Fruit fly (Drosophila melanogaster) whole organism, embryonic: ENCODE measurements around the gene CG2157.

Experiments used
- B-H2 ChIP-seq: fragments of 200-800 bp; sonication (Bioruptor generic); optimal IDR thresholded peaks from 2 replicates; lab custom pipeline; 2018; ENCODE audit warnings: missing biosample characterization, mild to moderate bottlenecking, missing genetic modification characterization
- Bgb ChIP-seq: fragments of 200-800 bp; sonication (Bioruptor generic); IDR thresholded peaks from 2 replicates; pipeline ENCODE4 v1.3.6; 2022; ENCODE audit warnings: missing biosample characterization, missing genetic modification characterization; ENCODE audit not compliant: partially characterized antibody
- Bteb2 ChIP-seq: fragments of 200-800 bp; sonication (Bioruptor generic); optimal IDR thresholded peaks from 2 replicates; lab custom pipeline; 2016; ENCODE audit warnings: missing biosample characterization, missing genetic modification characterization
- CG10366 ChIP-seq: fragments of 200-800 bp; sonication (Bioruptor generic); IDR thresholded peaks from 2 replicates; pipeline ENCODE4 v1.3.6; 2022; ENCODE audit warnings: missing biosample characterization, missing genetic modification characterization
- CG11247 ChIP-seq: fragments of 200-800 bp; sonication (Bioruptor generic); IDR thresholded peaks from 2 replicates; pipeline ENCODE4 v1.3.6; 2022; ENCODE audit warnings: missing biosample characterization, missing genetic modification characterization
- CG12104 ChIP-seq: fragments of 200-800 bp; sonication (Bioruptor generic); optimal IDR thresholded peaks from 3 replicates; lab custom pipeline; 2016; ENCODE audit warnings: missing biosample characterization, missing genetic modification characterization
- CG12219 ChIP-seq: fragments of 200-800 bp; sonication (Bioruptor generic); optimal IDR thresholded peaks from 3 replicates; lab custom pipeline; 2018; ENCODE audit warnings: missing biosample characterization, mild to moderate bottlenecking, missing genetic modification characterization
- CG12744 ChIP-seq: fragments of 200-800 bp; sonication (Bioruptor generic); optimal IDR thresholded peaks from 2 replicates; lab custom pipeline; 2016; ENCODE audit warnings: missing biosample characterization, missing genetic modification characterization
- CG13775 ChIP-seq: fragments of 200-800 bp; sonication (Bioruptor generic); optimal IDR thresholded peaks from 3 replicates; lab custom pipeline; 2017; ENCODE audit warnings: missing biosample characterization, mild to moderate bottlenecking, missing genetic modification characterization
- CG14014 ChIP-seq: fragments of 200-800 bp; sonication (Bioruptor generic); IDR thresholded peaks from 2 replicates; pipeline ENCODE4 v1.3.6; 2022; ENCODE audit warnings: missing biosample characterization, missing genetic modification characterization
- CG17186 ChIP-seq: fragments of 200-800 bp; sonication (Bioruptor generic); optimal IDR thresholded peaks from 3 replicates; lab custom pipeline; 2017; ENCODE audit warnings: missing biosample characterization, missing genetic modification reagents, missing genetic modification characterization
- CG18476 ChIP-seq: fragments of 200-800 bp; sonication (Bioruptor generic); optimal IDR thresholded peaks from 2 replicates; lab custom pipeline; 2016; ENCODE audit warnings: missing biosample characterization, mild to moderate bottlenecking, missing genetic modification characterization
- CG2202 ChIP-seq: fragments of 200-800 bp; sonication (Bioruptor generic); optimal IDR thresholded peaks from 2 replicates; lab custom pipeline; 2018; ENCODE audit warnings: missing biosample characterization, mild to moderate bottlenecking, missing genetic modification characterization
- CG3281 ChIP-seq: fragments of 200-800 bp; sonication (Bioruptor generic); optimal IDR thresholded peaks from 3 replicates; lab custom pipeline; 2017; ENCODE audit warnings: missing biosample characterization, mild to moderate bottlenecking, missing genetic modification characterization
- CG33557 ChIP-seq: fragments of 200-800 bp; sonication (Bioruptor generic); optimal IDR thresholded peaks from 2 replicates; lab custom pipeline; 2019; ENCODE audit warnings: missing biosample characterization, mild to moderate bottlenecking, missing genetic modification characterization, moderate library complexity
- CG3407 ChIP-seq: fragments of 200-800 bp; sonication (Bioruptor generic); optimal IDR thresholded peaks from 2 replicates; lab custom pipeline; 2018; ENCODE audit warnings: missing biosample characterization, mild to moderate bottlenecking, missing genetic modification characterization
- CG42726 ChIP-seq: fragments of 200-800 bp; sonication (Bioruptor generic); IDR thresholded peaks from 2 replicates; pipeline ENCODE4 v1.3.6; 2022; ENCODE audit warnings: missing biosample characterization, missing genetic modification characterization; ENCODE audit not compliant: partially characterized antibody
- CG4424 ChIP-seq: fragments of 200-800 bp; sonication (Bioruptor generic); optimal IDR thresholded peaks from 3 replicates; lab custom pipeline; 2016; ENCODE audit warnings: missing biosample characterization, missing genetic modification characterization
- CG4617 ChIP-seq: fragments of 200-800 bp; sonication (Bioruptor generic); optimal IDR thresholded peaks from 3 replicates; lab custom pipeline; 2016; ENCODE audit warnings: missing biosample characterization, missing genetic modification characterization, borderline replicate concordance
- CG4707 ChIP-seq: fragments of 200-800 bp; sonication (Bioruptor generic); optimal IDR thresholded peaks from 2 replicates; lab custom pipeline; 2018; ENCODE audit warnings: missing biosample characterization, mild to moderate bottlenecking, missing genetic modification characterization, moderate library complexity
- CG4820 ChIP-seq: fragments of 200-800 bp; sonication (Bioruptor generic); optimal IDR thresholded peaks from 3 replicates; lab custom pipeline; 2016; ENCODE audit warnings: missing biosample characterization, missing genetic modification characterization
- CG5953 ChIP-seq: fragments of 200-800 bp; sonication (Bioruptor generic); IDR thresholded peaks from 2 replicates; pipeline ENCODE4 v1.3.6; 2022; ENCODE audit warnings: missing biosample characterization, missing genetic modification characterization
- CG6854 ChIP-seq: fragments of 200-800 bp; sonication (Bioruptor generic); optimal IDR thresholded peaks from 3 replicates; lab custom pipeline; 2017; ENCODE audit warnings: missing biosample characterization, mild to moderate bottlenecking, missing genetic modification characterization
- CTCF ChIP-seq: fragments of 200-800 bp; sonication (Bioruptor generic); optimal IDR thresholded peaks from 2 replicates; lab custom pipeline; 2017; ENCODE audit warnings: missing biosample characterization, mild to moderate bottlenecking, missing genetic modification characterization, moderate library complexity
- Deaf1 ChIP-seq: fragments of 200-800 bp; optimal IDR thresholded peaks from 3 replicates; lab custom pipeline; 2019; ENCODE audit warnings: missing biosample characterization, mild to moderate bottlenecking, missing genetic modification characterization, moderate library complexity
- Dfd ChIP-seq, 2 experiments: fragments of >200 bp; optimal IDR thresholded peaks; 2 replicates each; lab custom pipeline; 2017; ENCODE audit warnings: missing biosample characterization in 2 of 2, missing genetic modification characterization in 2 of 2
- Dip2 ChIP-seq: fragments of 200-800 bp; sonication (Bioruptor generic); IDR thresholded peaks from 2 replicates; pipeline ENCODE4 v1.3.6; 2022; ENCODE audit warnings: missing biosample characterization, missing genetic modification characterization
- Drgx ChIP-seq: fragments of 200-800 bp; sonication (Bioruptor generic); IDR thresholded peaks from 2 replicates; pipeline ENCODE4 v1.3.6; 2022; ENCODE audit warnings: missing biosample characterization, missing genetic modification characterization
- Gsc ChIP-seq: fragments of 200-800 bp; sonication (Bioruptor generic); IDR thresholded peaks from 2 replicates; pipeline ENCODE4 v1.3.6; 2022; ENCODE audit warnings: missing biosample characterization, missing genetic modification characterization
- HLH4C ChIP-seq: fragments of 200-800 bp; sonication (Bioruptor generic); IDR thresholded peaks from 3 replicates; pipeline ENCODE4 v1.3.6; 2022; ENCODE audit warnings: missing biosample characterization, missing genetic modification characterization; ENCODE audit not compliant: partially characterized antibody
- Hr51 ChIP-seq, 2 experiments: fragments of 200-800 bp; sonication (Bioruptor generic); optimal IDR thresholded peaks; 2 replicates in 1 of 2; 3 replicates in 1 of 2; lab custom pipeline; 2016 to 2018; ENCODE audit warnings: missing biosample characterization in 2 of 2, missing genetic modification characterization in 2 of 2, mild to moderate bottlenecking in 1 of 2, moderate library complexity in 1 of 2
- Nf-YA ChIP-seq: fragments of 200-800 bp; sonication (Bioruptor generic); IDR thresholded peaks from 2 replicates; pipeline ENCODE4 v1.3.6; 2022; ENCODE audit warnings: missing biosample characterization, missing genetic modification characterization
- Usf ChIP-seq: fragments of 200-800 bp; sonication (Bioruptor generic); optimal IDR thresholded peaks from 2 replicates; lab custom pipeline; 2017; ENCODE audit warnings: missing genotype, missing biosample characterization, missing genetic modification characterization
- al ChIP-seq: fragments of 200-800 bp; sonication (Bioruptor generic); IDR thresholded peaks from 2 replicates; pipeline ENCODE4 v1.3.6; 2022; ENCODE audit warnings: missing biosample characterization, missing genetic modification characterization
- chif ChIP-seq, 2 experiments: fragments of 200-800 bp; sonication (Bioruptor generic); optimal IDR thresholded peaks; 3 replicates each; lab custom pipeline; 2016; ENCODE audit warnings: missing biosample characterization in 2 of 2, missing genetic modification characterization in 2 of 2
- disco-r ChIP-seq: fragments of 200-800 bp; sonication (Bioruptor generic); optimal IDR thresholded peaks from 2 replicates; lab custom pipeline; 2016; ENCODE audit warnings: missing biosample characterization, missing genetic modification characterization
- esg ChIP-seq: fragments of 200-800 bp; sonication (Bioruptor generic); conservative IDR thresholded peaks from 2 replicates; pipeline ENCODE4 v1.3.6; 2022; ENCODE audit warnings: missing biosample characterization, missing genetic modification characterization
- fru ChIP-seq: fragments of >200 bp; optimal IDR thresholded peaks from 2 replicates; lab custom pipeline; 2017
- gcm2 ChIP-seq: fragments of 200-800 bp; sonication (Bioruptor generic); optimal IDR thresholded peaks from 2 replicates; lab custom pipeline; 2016; ENCODE audit warnings: missing biosample characterization, missing genetic modification characterization
- grau ChIP-seq: fragments of 200-800 bp; optimal IDR thresholded peaks from 3 replicates; lab custom pipeline; 2019; ENCODE audit warnings: missing biosample characterization, mild to moderate bottlenecking, missing genetic modification characterization, moderate library complexity
- grn ChIP-seq: fragments of 200-800 bp; sonication (Bioruptor generic); optimal IDR thresholded peaks from 3 replicates; lab custom pipeline; 2017; ENCODE audit warnings: missing biosample characterization, missing genetic modification characterization
- her ChIP-seq: fragments of 200-800 bp; sonication (Bioruptor generic); optimal IDR thresholded peaks from 2 replicates; lab custom pipeline; 2016; ENCODE audit warnings: missing biosample characterization, missing genetic modification characterization
- jumu ChIP-seq: fragments of 200-800 bp; sonication (Bioruptor generic); optimal IDR thresholded peaks from 3 replicates; lab custom pipeline; 2016; ENCODE audit warnings: missing biosample characterization, missing genetic modification characterization
- luna ChIP-seq: fragments of 200-800 bp; sonication (Bioruptor generic); optimal IDR thresholded peaks from 2 replicates; lab custom pipeline; 2016; ENCODE audit warnings: missing biosample characterization, missing genetic modification characterization
- mirr ChIP-seq: fragments of 200-800 bp; sonication (Bioruptor generic); optimal IDR thresholded peaks from 3 replicates; lab custom pipeline; 2018; ENCODE audit warnings: missing biosample characterization, mild to moderate bottlenecking, missing genetic modification characterization
- salm ChIP-seq: fragments of 200-800 bp; sonication (Bioruptor generic); optimal IDR thresholded peaks from 2 replicates; lab custom pipeline; 2018; ENCODE audit warnings: missing biosample characterization, mild to moderate bottlenecking, missing genetic modification characterization
- scrt ChIP-seq: fragments of 200-800 bp; sonication (Bioruptor generic); optimal IDR thresholded peaks from 2 replicates; lab custom pipeline; 2018; ENCODE audit warnings: missing biosample characterization, mild to moderate bottlenecking, missing genetic modification characterization, moderate library complexity
- sens-2 ChIP-seq: fragments of 200-800 bp; sonication (Bioruptor generic); IDR thresholded peaks from 2 replicates; pipeline ENCODE4 v1.3.6; 2022; ENCODE audit warnings: missing biosample characterization, missing genetic modification characterization
- seq ChIP-seq: fragments of 200-800 bp; sonication (Bioruptor generic); IDR thresholded peaks from 2 replicates; pipeline ENCODE4 v1.3.6; 2022; ENCODE audit warnings: missing biosample characterization, missing genetic modification characterization
- sna ChIP-seq: fragments of 200-800 bp; sonication (Bioruptor generic); IDR thresholded peaks from 2 replicates; pipeline ENCODE4 v1.3.6; 2022; ENCODE audit warnings: missing biosample characterization, missing genetic modification characterization; ENCODE audit not compliant: partially characterized antibody
- unc-4 ChIP-seq: fragments of 200-800 bp; sonication (Bioruptor generic); IDR thresholded peaks from 2 replicates; pipeline ENCODE4 v1.3.6; 2022; ENCODE audit warnings: missing biosample characterization, missing genetic modification characterization; ENCODE audit not compliant: partially characterized antibody
- unpg ChIP-seq: fragments of 200-800 bp; sonication (Bioruptor generic); optimal IDR thresholded peaks from 3 replicates; lab custom pipeline; 2018; ENCODE audit warnings: missing biosample characterization, mild to moderate bottlenecking, missing genetic modification characterization, moderate library complexity

The CG2157 gene

dm6 chrX:10857376-10857775 lies 11.7 kb upstream of the CG2157 start, which contains the start of the genes sofe and CG2186 (continued):
- TF ChIP-seq HLH4C: peak; percentile 83
- peak; percentile 25 for TF ChIP-seq Bteb2 (GFP tag; lab: Kevin White, UChicago)
- TF ChIP-seq CG5953 (GFP tag; lab: Robert Waterston, UW): no peak
- TF ChIP-seq grau (tag; lab: Kevin White, UChicago): peak; percentile 58
- no peak for TF ChIP-seq fru (lab: Kevin White, UChicago)
- peak; percentile 22 for TF ChIP-seq CG12744 (GFP tag; lab: Kevin White, UChicago)
- no peak for TF ChIP-seq CG4707 (GFP tag; lab: Kevin White, UChicago)
- TF ChIP-seq Dfd (GFP tag; optimal IDR thresholded peaks at IDR 0.05; lab: Kevin White, UChicago): no peak
- TF ChIP-seq luna (GFP tag; lab: Kevin White, UChicago): no peak
- TF ChIP-seq CG18476 (GFP tag; lab: Kevin White, UChicago): peak; percentile 30
- no peak for TF ChIP-seq CG12219
- no peak for TF ChIP-seq sens-2 (GFP tag; lab: Robert Waterston, UW)
- TF ChIP-seq unpg (GFP tag; lab: Kevin White, UChicago): peak; percentile 53
- TF ChIP-seq Bgb: peak; percentile 81
- TF ChIP-seq unc-4 (GFP tag; lab: Robert Waterston, UW): peak; percentile 89
- no peak for TF ChIP-seq grn (GFP tag; lab: Kevin White, UChicago)
- TF ChIP-seq CG4424 (GFP tag; lab: Kevin White, UChicago): peak; percentile 47
- no peak; the same call in 1 of the 2 replicates for TF ChIP-seq esg (GFP tag; lab: Robert Waterston, UW)
- peak; percentile 11 for TF ChIP-seq CG4820 (GFP tag; lab: Kevin White, UChicago)
- no peak for TF ChIP-seq mirr (GFP tag; lab: Kevin White, UChicago)
- TF ChIP-seq Usf (GFP tag; lab: Kevin White, UChicago): no peak
- TF ChIP-seq CG14014 (GFP tag; lab: Robert Waterston, UW): peak; percentile 20; the same call in 1 of the 2 replicates
- no peak for TF ChIP-seq her (GFP tag; lab: Kevin White, UChicago)
- TF ChIP-seq CG3407 (GFP tag; lab: Kevin White, UChicago): no peak
- TF ChIP-seq CG17186: peak; percentile 68
- TF ChIP-seq CG6854 (GFP tag; lab: Kevin White, UChicago): no peak
- TF ChIP-seq CG42726 (GFP tag; lab: Robert Waterston, UW): peak; percentile 56; the same call in 1 of the 2 replicates
- TF ChIP-seq Nf-YA (GFP tag; lab: Robert Waterston, UW): no peak
- peak; percentile 8 for TF ChIP-seq B-H2 (GFP tag; lab: Kevin White, UChicago)
- TF ChIP-seq Drgx (GFP tag; lab: Robert Waterston, UW): 0 out of 2 replicates have a peak, but pooled peaks have one; percentile 19
- TF ChIP-seq CG11247 (GFP tag; lab: Robert Waterston, UW): no peak
- TF ChIP-seq CG12104 (GFP tag; lab: Kevin White, UChicago): no peak
- peak; percentile 57 for TF ChIP-seq CG13775 (GFP tag; lab: Kevin White, UChicago)
- TF ChIP-seq salm (tag; lab: Kevin White, UChicago): no peak
- TF ChIP-seq sna (GFP tag; lab: Robert Waterston, UW): peak; percentile 77
- TF ChIP-seq CG2202: peak; percentile 34
- no peak for TF ChIP-seq seq (GFP tag; lab: Robert Waterston, UW)
- TF ChIP-seq CG33557 (GFP tag; lab: Kevin White, UChicago): no peak
- TF ChIP-seq scrt (GFP tag; lab: Kevin White, UChicago): no peak
- peak; percentile 44; the same call in 1 of the 2 replicates for TF ChIP-seq CG10366
- no peak for TF ChIP-seq disco-r
- no peak for TF ChIP-seq Dip2
- no peak for TF ChIP-seq Gsc
- no peak for TF ChIP-seq al
- TF ChIP-seq Hr51 (GFP tag; optimal IDR thresholded peaks at IDR 0.05; lab: Kevin White, UChicago): peak; percentile 30 to 55
- peak; percentile 64 for TF ChIP-seq jumu
- TF ChIP-seq CTCF (GFP tag; lab: Kevin White, UChicago): peak; percentile 2
- TF ChIP-seq Deaf1 (tag; lab: Kevin White, UChicago): peak; percentile 51
- TF ChIP-seq chif (GFP tag; optimal IDR thresholded peaks at IDR 0.05; lab: Kevin White, UChicago): peak in 1 of 2 experiments; percentile 36
- TF ChIP-seq gcm2 (GFP tag; lab: Kevin White, UChicago): no peak
- peak; percentile 16 for TF ChIP-seq CG3281 (GFP tag; lab: Kevin White, UChicago)
- TF ChIP-seq CG4617 (GFP tag; lab: Kevin White, UChicago): peak; percentile 27
